Worm (Caenorhabditis elegans) whole organism, L1 larva: ENCODE measurements around the gene srv-25.

ENCODE experiments used
- C04F5.9 ChIP-seq: sonication (generic microtip); optimal IDR thresholded peaks from 2 replicates; lab custom pipeline; 2016; ENCODE audit warnings: missing genetic modification characterization, missing compliant biosample characterization
- jun-1 ChIP-seq: fragments of 150-350 bp; optimal IDR thresholded peaks from 2 replicates; lab custom pipeline; 2014; ENCODE audit warnings: missing biosample characterization, missing genetic modification reagents, missing genetic modification characterization
- mab-9 ChIP-seq: fragments of 200-800 bp; sonication (Bioruptor generic); IDR thresholded peaks from 2 replicates; pipeline ENCODE4 v1.3.6; 2022; ENCODE audit warnings: missing genetic modification reagents, missing genetic modification characterization, missing compliant biosample characterization
- pqm-1 ChIP-seq: sonication (generic microtip); optimal IDR thresholded peaks from 3 replicates; lab custom pipeline; 2017; ENCODE audit warnings: missing biosample characterization, missing genetic modification characterization
- ztf-4 ChIP-seq: fragments of 150-350 bp; optimal IDR thresholded peaks from 2 replicates; lab custom pipeline; 2014; ENCODE audit warnings: missing biosample characterization, missing genetic modification characterization

DNA sequence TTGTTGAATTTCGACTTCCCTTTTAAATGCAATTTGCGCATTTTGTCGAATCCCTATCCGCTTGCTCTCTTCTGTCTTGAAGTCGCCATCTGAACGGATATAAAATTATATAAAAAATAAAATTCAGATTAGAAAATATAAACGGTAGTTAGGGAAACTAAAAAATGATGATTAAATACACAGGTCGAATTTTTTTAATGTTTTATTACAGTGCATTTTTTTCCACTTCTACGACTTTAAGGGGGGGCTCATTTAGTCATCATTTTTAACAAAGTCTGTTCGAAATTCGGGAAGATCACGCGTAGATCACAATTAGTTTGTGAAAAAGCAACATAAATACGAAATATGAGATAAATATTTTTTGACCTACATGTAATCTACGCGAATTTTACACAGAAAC, 39.3 kb upstream of the srv-25 start, which contains the start of gene Y73B6BL.14:
- TF ChIP-seq ztf-4 (tag; lab: Kevin White, UChicago): no peak
- no peak for TF ChIP-seq mab-9 (GFP tag; lab: Robert Waterston, UW)
- TF ChIP-seq C04F5.9 (tag; lab: Kevin White, UChicago): no peak
- TF ChIP-seq pqm-1: no peak
- TF ChIP-seq jun-1 (tag; lab: Kevin White, UChicago): no peak
